Fruit fly (Drosophila melanogaster) whole organism, adult: ENCODE data around the gene nompC.

Experiments
- CG11617 ChIP-seq: fragments of 200-800 bp; sonication (Bioruptor generic); optimal IDR thresholded peaks from 2 replicates; lab custom pipeline; 2017; ENCODE audit warnings: mild to moderate bottlenecking, missing biosample characterization, missing genetic modification reagents, missing genetic modification characterization
- CG12768 ChIP-seq: fragments of 200-800 bp; sonication (Bioruptor generic); optimal IDR thresholded peaks from 2 replicates; lab custom pipeline; 2017; ENCODE audit warnings: missing biosample characterization, missing genetic modification characterization, mild to moderate bottlenecking, moderate library complexity, missing genetic modification reagents
- CG14711 ChIP-seq: fragments of 200-800 bp; sonication (Bioruptor generic); optimal IDR thresholded peaks from 2 replicates; lab custom pipeline; 2018; ENCODE audit warnings: missing biosample characterization, mild to moderate bottlenecking, missing genetic modification characterization, moderate library complexity
- CG1620 ChIP-seq: fragments of 200-800 bp; sonication (Bioruptor generic); optimal IDR thresholded peaks from 2 replicates; lab custom pipeline; 2016; ENCODE audit warnings: missing biosample characterization, missing genetic modification characterization
- CG33017 ChIP-seq: fragments of 200-800 bp; sonication (Bioruptor generic); optimal IDR thresholded peaks from 2 replicates; lab custom pipeline; 2018; ENCODE audit warnings: missing biosample characterization, mild to moderate bottlenecking, missing genetic modification characterization, moderate library complexity
- CG5204 ChIP-seq: fragments of 200-800 bp; sonication (Bioruptor generic); optimal IDR thresholded peaks from 2 replicates; lab custom pipeline; 2016; ENCODE audit warnings: missing biosample characterization, missing genetic modification characterization
- CG7045 ChIP-seq: fragments of 200-800 bp; sonication (Bioruptor generic); optimal IDR thresholded peaks from 2 replicates; lab custom pipeline; 2017; ENCODE audit warnings: missing biosample characterization, mild to moderate bottlenecking, missing genetic modification characterization
- CG7101 ChIP-seq: fragments of 200-800 bp; sonication (Bioruptor generic); optimal IDR thresholded peaks from 2 replicates; lab custom pipeline; 2018; ENCODE audit warnings: missing biosample characterization, mild to moderate bottlenecking, missing genetic modification characterization, moderate library complexity
- Clk ChIP-seq: fragments of 200-800 bp; sonication (Bioruptor generic); optimal IDR thresholded peaks from 2 replicates; lab custom pipeline; 2017; ENCODE audit warnings: missing biosample characterization, missing genetic modification characterization
- Crg-1 ChIP-seq: fragments of 200-800 bp; sonication (Bioruptor generic); optimal IDR thresholded peaks from 2 replicates; lab custom pipeline; 2016; ENCODE audit warnings: missing biosample characterization, missing genetic modification characterization
- Hr96 ChIP-seq: fragments of 200-800 bp; sonication (Bioruptor generic); optimal IDR thresholded peaks from 2 replicates; lab custom pipeline; 2016; ENCODE audit warnings: missing biosample characterization, missing genetic modification characterization
- Mnt ChIP-seq: fragments of 200-800 bp; sonication (Bioruptor generic); optimal IDR thresholded peaks from 2 replicates; lab custom pipeline; 2016; ENCODE audit warnings: missing biosample characterization, mild to moderate bottlenecking, missing genetic modification characterization
- bab1 ChIP-seq: fragments of 200-800 bp; sonication (Bioruptor generic); optimal IDR thresholded peaks from 3 replicates; lab custom pipeline; 2019; ENCODE audit warnings: missing biosample characterization, mild to moderate bottlenecking, missing genetic modification characterization, moderate library complexity
- cic ChIP-seq: fragments of 200-800 bp; sonication (Bioruptor generic); optimal IDR thresholded peaks from 2 replicates; lab custom pipeline; 2017; ENCODE audit warnings: missing biosample characterization, mild to moderate bottlenecking, missing genetic modification characterization, moderate library complexity
- cnc ChIP-seq, 2 experiments: fragments of >200 bp; optimal IDR thresholded peaks; 2 replicates each; lab custom pipeline; 2017
- kay ChIP-seq: fragments of 200-800 bp; sonication (Bioruptor generic); peaks from one replicate; lab custom pipeline; 2016; ENCODE audit warnings: missing biosample characterization, missing genetic modification characterization, borderline replicate concordance
- ovo ChIP-seq: fragments of 200-800 bp; sonication (Bioruptor generic); optimal IDR thresholded peaks from 2 replicates; lab custom pipeline; 2016; ENCODE audit warnings: missing biosample characterization, missing genetic modification characterization
- pad ChIP-seq: fragments of 200-800 bp; sonication (Bioruptor generic); optimal IDR thresholded peaks from 3 replicates; lab custom pipeline; 2017; ENCODE audit warnings: missing biosample characterization, missing genetic modification characterization, mild to moderate bottlenecking, moderate library complexity, missing genetic modification reagents
- tj ChIP-seq: fragments of 200-800 bp; sonication (Bioruptor generic); optimal IDR thresholded peaks from 3 replicates; lab custom pipeline; 2017; ENCODE audit warnings: missing biosample characterization, mild to moderate bottlenecking, missing genetic modification characterization, moderate library complexity
- toe ChIP-seq: fragments of 200-800 bp; sonication (Bioruptor generic); optimal IDR thresholded peaks from 2 replicates; lab custom pipeline; 2016; ENCODE audit warnings: missing biosample characterization, missing genetic modification characterization

The nompC gene

dm6 chr2L:5320063-5320462 lies 25.9 kb upstream of the nompC start:
- TF ChIP-seq CG1620 (GFP tag; lab: Kevin White, UChicago) = no peak
- no peak for TF ChIP-seq CG5204 (GFP tag; lab: Kevin White, UChicago)
- TF ChIP-seq CG7045 (GFP tag; lab: Kevin White, UChicago) = no peak
- no peak for TF ChIP-seq pad (GFP tag; lab: Kevin White, UChicago)
- no peak for TF ChIP-seq ovo (GFP tag; lab: Kevin White, UChicago)
- TF ChIP-seq cic = no peak
- no peak for TF ChIP-seq Clk (GFP tag; lab: Kevin White, UChicago)
- no peak for TF ChIP-seq bab1 (GFP tag; lab: Kevin White, UChicago)

dm6 chr2L:5321014-5321413 lies 25.0 kb upstream of the nompC start:
- TF ChIP-seq ovo (GFP tag; lab: Kevin White, UChicago) = no peak
- no peak for TF ChIP-seq CG7101 (tag; lab: Kevin White, UChicago)
- TF ChIP-seq CG1620 (GFP tag; lab: Kevin White, UChicago) = no peak
- TF ChIP-seq Crg-1 (GFP tag; lab: Kevin White, UChicago) = no peak
- no peak for TF ChIP-seq toe
- TF ChIP-seq kay (GFP tag; lab: Kevin White, UChicago) = no peak
- no peak for TF ChIP-seq cnc (optimal IDR thresholded peaks at IDR 0.05; lab: Kevin White, UChicago)
- no peak for TF ChIP-seq Hr96
- TF ChIP-seq CG33017 (tag; lab: Kevin White, UChicago) = no peak
- no peak for TF ChIP-seq pad (GFP tag; lab: Kevin White, UChicago)
- TF ChIP-seq Mnt (GFP tag; lab: Kevin White, UChicago) = no peak
- TF ChIP-seq CG12768 (GFP tag; lab: Kevin White, UChicago) = no peak
- no peak for TF ChIP-seq bab1 (GFP tag; lab: Kevin White, UChicago)

dm6 chr2L:5324958-5325850 lies 20.8 kb upstream of the nompC start:
- TF ChIP-seq toe (no peak), cnc (optimal IDR thresholded peaks at IDR 0.05; lab: Kevin White, UChicago) (no peak), Crg-1 (GFP tag; lab: Kevin White, UChicago) (peak; percentile 60), Hr96 (no peak), CG33017 (tag; lab: Kevin White, UChicago) (peak; percentile 51), CG11617 (GFP tag; lab: Kevin White, UChicago) (peak; percentile 21), CG7101 (tag; lab: Kevin White, UChicago) (peak; percentile 26), CG5204 (GFP tag; lab: Kevin White, UChicago) (no peak), bab1 (GFP tag; lab: Kevin White, UChicago) (peak; percentile 42), CG14711 (tag; lab: Kevin White, UChicago) (peak; percentile 30), ovo (GFP tag; lab: Kevin White, UChicago) (peak; percentile 31), CG1620 (GFP tag; lab: Kevin White, UChicago) (peak; percentile 52), tj (peak; percentile 50), kay (GFP tag; lab: Kevin White, UChicago) (no peak), pad (GFP tag; lab: Kevin White, UChicago) (peak; percentile 65), Clk (GFP tag; lab: Kevin White, UChicago) (peak; percentile 8), Mnt (GFP tag; lab: Kevin White, UChicago) (peak; percentile 78), CG7045 (GFP tag; lab: Kevin White, UChicago) (peak; percentile 2), CG12768 (GFP tag; lab: Kevin White, UChicago) (peak; percentile 49), cic (peak; percentile 56)

- TF ChIP-seq Mnt (GFP tag; lab: Kevin White, UChicago) = peak; percentile 29
- peak; percentile 56 for TF ChIP-seq CG33017 (tag; lab: Kevin White, UChicago)
- TF ChIP-seq toe = peak; percentile 76
- peak; percentile 91 for TF ChIP-seq CG14711 (tag; lab: Kevin White, UChicago)
- TF ChIP-seq Hr96 = peak; percentile 33
- TF ChIP-seq CG5204 (GFP tag; lab: Kevin White, UChicago) = no peak
- no peak for TF ChIP-seq kay (GFP tag; lab: Kevin White, UChicago)
- TF ChIP-seq Crg-1 (GFP tag; lab: Kevin White, UChicago) = no peak
- peak; percentile 25 for TF ChIP-seq pad (GFP tag; lab: Kevin White, UChicago)
- peak; percentile 4 for TF ChIP-seq bab1 (GFP tag; lab: Kevin White, UChicago)
- peak; percentile 40 for TF ChIP-seq CG1620 (GFP tag; lab: Kevin White, UChicago)
- peak; percentile 80 for TF ChIP-seq CG7101 (tag; lab: Kevin White, UChicago)
- TF ChIP-seq tj = peak; percentile 37
- TF ChIP-seq CG12768 (GFP tag; lab: Kevin White, UChicago) = peak; percentile 1
- peak; percentile 74 for TF ChIP-seq CG11617 (GFP tag; lab: Kevin White, UChicago)
- TF ChIP-seq CG7045 (GFP tag; lab: Kevin White, UChicago) = peak; percentile 56
- peak; percentile 63 for TF ChIP-seq ovo (GFP tag; lab: Kevin White, UChicago)
- TF ChIP-seq cic = peak; percentile 14
- TF ChIP-seq Clk (GFP tag; lab: Kevin White, UChicago) = no peak
- no peak for TF ChIP-seq cnc (optimal IDR thresholded peaks at IDR 0.05; lab: Kevin White, UChicago)
Observed at dm6 chr2L:5326414-5327265, 19.4 kb upstream of the nompC start, which contains the start of the genes Ncoa6 and cype. Gene Ncoa6 (minus strand): TSS chr2L:5326683. Gene cype (plus strand): TSS chr2L:5327227.
